Worm (Caenorhabditis elegans): ENCODE results near the gene ZK632.12.
A peak's percentile ranks its signal among the peaks of the same experiment; 100 is the strongest.

The ZK632.12 gene

ce11 chrIII:9783133-9783590 lies 47.4 kb upstream of the ZK632.12 start (continued):
- TF ChIP-seq unc-130 (GFP tag; optimal IDR thresholded peaks at IDR 0.05) (no peak), hsf-1 (GFP tag; IDR thresholded peaks at IDR 0.05) (0 out of 2 replicates have a peak, but pooled peaks have one; percentile 54), attf-5 (GFP tag; optimal IDR thresholded peaks at IDR 0.05) (peak; percentile 21), ztf-22 (GFP tag; optimal IDR thresholded peaks at IDR 0.05) (no peak), sptf-2 (GFP tag; optimal IDR thresholded peaks at IDR 0.05) (no peak), F52B5.7 (tag; optimal IDR thresholded peaks at IDR 0.05) (no peak), snpc-4 (GFP tag; optimal IDR thresholded peaks at IDR 0.05) (no peak), snpc-4 (tag; optimal IDR thresholded peaks at IDR 0.05) (peak in 1 of 4 experiments; percentile 2), ztf-3 (GFP tag; optimal IDR thresholded peaks at IDR 0.05) (peak; percentile 57), tlf-1 (GFP tag; optimal IDR thresholded peaks at IDR 0.05) (peak; percentile 42), Y56A3A.18 (GFP tag; IDR thresholded peaks at IDR 0.05) (peak; percentile 54; the same call in 1 of the 2 replicates), cebp-2 (GFP tag; IDR thresholded peaks at IDR 0.05) (0 out of 2 replicates have a peak, but pooled peaks have one; percentile 36), F39B2.1 (GFP tag; IDR thresholded peaks at IDR 0.05) (no peak), B0336.3 (GFP tag; IDR thresholded peaks at IDR 0.05) (peak; percentile 50; the same call in 1 of the 2 replicates), madf-10 (tag; optimal IDR thresholded peaks at IDR 0.05) (no peak), hmg-20 (GFP tag; IDR thresholded peaks at IDR 0.05) (no peak), dox-1 (GFP tag; IDR thresholded peaks at IDR 0.05) (no peak), madf-6 (GFP tag; IDR thresholded peaks at IDR 0.05) (peak; percentile 42), cebp-1 (GFP tag; IDR thresholded peaks at IDR 0.05) (no peak), cebp-1 (tag; optimal IDR thresholded peaks at IDR 0.05) (peak; percentile 29), madf-3 (GFP tag; IDR thresholded peaks at IDR 0.05) (peak; percentile 85), tbp1 (GFP tag; optimal IDR thresholded peaks at IDR 0.05) (peak; percentile 4), athp-1 (tag; optimal IDR thresholded peaks at IDR 0.05) (no peak), Y53G8AR.9 (GFP tag; conservative IDR thresholded peaks at IDR 0.05) (0 out of 2 replicates have a peak, but pooled peaks have one; percentile 54), F10E7.11 (tag; optimal IDR thresholded peaks at IDR 0.05) (peak; percentile 62), B0035.1 (tag; optimal IDR thresholded peaks at IDR 0.05) (peak; percentile 7), nhr-27 (tag; optimal IDR thresholded peaks at IDR 0.05) (no peak), lin-40 (tag; optimal IDR thresholded peaks at IDR 0.05) (peak; percentile 38), F57C9.4 (tag; optimal IDR thresholded peaks at IDR 0.05) (peak; percentile 80), bed-2 (GFP tag; IDR thresholded peaks at IDR 0.05) (no peak), zim-3 (tag; optimal IDR thresholded peaks at IDR 0.05) (no peak), nfya-1 (tag; optimal IDR thresholded peaks at IDR 0.05; ENCODE audit: borderline replicate concordance, insufficient read depth) (no peak), F49E8.2 (tag; optimal IDR thresholded peaks at IDR 0.05; ENCODE audit: insufficient read depth) (peak; percentile 24), die-1 (tag; optimal IDR thresholded peaks at IDR 0.05) (no peak), repo-1 (tag; optimal IDR thresholded peaks at IDR 0.05) (peak; percentile 81), ceh-58 (GFP tag; IDR thresholded peaks at IDR 0.05) (0 out of 2 replicates have a peak, but pooled peaks have one; percentile 60), ztf-25 (GFP tag; IDR thresholded peaks at IDR 0.05) (no peak), unc-62 (GFP tag; optimal IDR thresholded peaks at IDR 0.05) (no peak), Y67H2A.10 (GFP tag; conservative IDR thresholded peaks at IDR 0.05) (no peak), hmg-1.2 (GFP tag; IDR thresholded peaks at IDR 0.05) (peak; percentile 22; the same call in 1 of the 2 replicates)

- peak; percentile 93 for TF ChIP-seq nhr-80 (tag; optimal IDR thresholded peaks at IDR 0.05)
- peak; percentile 97 to 98 for TF ChIP-seq let-607 (tag; optimal IDR thresholded peaks at IDR 0.05)
- TF ChIP-seq tbp1 (GFP tag; optimal IDR thresholded peaks at IDR 0.05) = no peak
These were observed 43.8 kb upstream of the ZK632.12 start for ce11 chrIII:9786776-9787175.

All from whole organism, young adult.